Fruit fly (Drosophila melanogaster) whole organism, wandering third instar larva: ENCODE measurements around the gene pum.
A peak's percentile ranks its signal among the peaks of the same experiment; 100 is the strongest.

Source experiments
- Rel ChIP-seq, 2 experiments: fragments of 200-800 bp; sonication (Bioruptor generic) in 1 of 2; optimal IDR thresholded peaks; 2 replicates in 1 of 2; 3 replicates in 1 of 2; lab custom pipeline; 2016 to 2019; ENCODE audit warnings: mild to moderate bottlenecking in 2 of 2, missing biosample characterization in 2 of 2, missing genetic modification characterization in 2 of 2, moderate library complexity in 1 of 2
- dmrt93B ChIP-seq: fragments of 200-800 bp; sonication (Bioruptor generic); optimal IDR thresholded peaks from 2 replicates; lab custom pipeline; 2018; ENCODE audit warnings: missing biosample characterization, mild to moderate bottlenecking, missing genetic modification characterization
- pan ChIP-seq: fragments of >200 bp; optimal IDR thresholded peaks from 2 replicates; lab custom pipeline; 2017
- sv ChIP-seq: fragments of 200-800 bp; sonication (Bioruptor generic); optimal IDR thresholded peaks from 3 replicates; lab custom pipeline; 2016; ENCODE audit warnings: missing biosample characterization, missing genetic modification characterization
- woc ChIP-seq: sonication (Bioruptor generic); optimal IDR thresholded peaks from 2 replicates; lab custom pipeline; 2016; ENCODE audit warnings: missing biosample characterization, mild to moderate bottlenecking, missing genetic modification characterization

DNA sequence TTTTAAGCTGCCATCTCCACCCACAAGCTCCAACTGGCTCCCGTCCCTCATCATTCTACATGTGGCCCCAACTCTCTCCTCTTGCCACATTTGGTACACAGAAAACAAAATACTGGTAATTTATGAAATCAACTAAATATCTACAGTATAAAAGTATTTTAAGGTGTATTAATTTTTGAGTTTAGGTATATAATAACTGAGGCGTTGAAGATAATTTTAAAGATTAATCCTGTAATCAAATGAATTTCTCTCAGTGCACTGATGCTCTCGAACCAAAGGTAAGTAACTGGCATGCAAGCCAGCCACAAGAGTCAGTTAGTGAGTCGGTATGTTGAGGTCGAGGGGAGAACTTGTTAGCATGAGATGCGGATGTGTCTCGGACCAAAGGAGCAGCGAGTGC, 90.0 kb downstream of the pum start:
- TF ChIP-seq woc (GFP tag; lab: Kevin White, UChicago) (peak; percentile 60), pan (lab: Kevin White, UChicago) (no peak), Rel (GFP tag; optimal IDR thresholded peaks at IDR 0.05; lab: Kevin White, UChicago) (no peak), Rel (tag; optimal IDR thresholded peaks at IDR 0.05; lab: Kevin White, UChicago) (no peak), dmrt93B (GFP tag; lab: Kevin White, UChicago) (peak; percentile 54), sv (GFP tag; lab: Kevin White, UChicago) (no peak)
